Fruit fly (Drosophila melanogaster): ENCODE results near the gene CG5973.

Gene CG5973

dm6 chr2L:7462147-7462546, 24.9 kb downstream of the CG5973 start, which contains the start of gene Gr28b:
Gr28b (minus strand) TSS chr2L:7462247.
- TF ChIP-seq foxo (GFP tag; optimal IDR thresholded peaks at IDR 0.05) (no peak), dl (GFP tag; optimal IDR thresholded peaks at IDR 0.05; ENCODE audit: insufficient read depth in 1 of 2, partially characterized antibody in 2 of 2) (no peak), fru (GFP tag; optimal IDR thresholded peaks at IDR 0.05) (no peak), Hr83 (GFP tag; optimal IDR thresholded peaks at IDR 0.05; ENCODE audit: poor library complexity, severe bottlenecking) (no peak)

- TF ChIP-seq jim (GFP tag; optimal IDR thresholded peaks at IDR 0.05) (peak; percentile 66), Vsx2 (GFP tag; optimal IDR thresholded peaks at IDR 0.05; ENCODE audit: partially characterized antibody) (peak; percentile 82), Dif (GFP tag; optimal IDR thresholded peaks at IDR 0.05; ENCODE audit: partially characterized antibody) (peak; percentile 15), Myc (optimal IDR thresholded peaks at IDR 0.05) (no peak), tai (GFP tag; optimal IDR thresholded peaks at IDR 0.05) (no peak)
Observed at dm6 chr2L:7466304-7466703, 29.0 kb downstream of the CG5973 start, which contains the start of gene CG6055. CG6055 (plus strand) TSS chr2L:7466543.

dm6 chr2L:7473248-7473647, 36.0 kb downstream of the CG5973 start:
- no peak for TF ChIP-seq foxo (GFP tag; optimal IDR thresholded peaks at IDR 0.05)
- no peak for TF ChIP-seq Myc (optimal IDR thresholded peaks at IDR 0.05)
- TF ChIP-seq ey (GFP tag; optimal IDR thresholded peaks at IDR 0.05): no peak
- TF ChIP-seq sage (GFP tag; optimal IDR thresholded peaks at IDR 0.05): no peak
- no peak for TF ChIP-seq Dfd (GFP tag; optimal IDR thresholded peaks at IDR 0.05)
- TF ChIP-seq GATAd (GFP tag; optimal IDR thresholded peaks at IDR 0.05): no peak
- TF ChIP-seq CG9705 (GFP tag; optimal IDR thresholded peaks at IDR 0.05): no peak

- TF ChIP-seq N (GFP tag; optimal IDR thresholded peaks at IDR 0.05): no peak
- no peak for TF ChIP-seq Rel (GFP tag; optimal IDR thresholded peaks at IDR 0.05)
- no peak for TF ChIP-seq Rel (tag; optimal IDR thresholded peaks at IDR 0.05)
- TF ChIP-seq sv (GFP tag; optimal IDR thresholded peaks at IDR 0.05): no peak
- no peak for TF ChIP-seq HLH106 (tag; optimal IDR thresholded peaks at IDR 0.05)
- TF ChIP-seq Abd-B (GFP tag; optimal IDR thresholded peaks at IDR 0.05): no peak
- no peak for TF ChIP-seq CG9705 (GFP tag; optimal IDR thresholded peaks at IDR 0.05)
- TF ChIP-seq woc (GFP tag; optimal IDR thresholded peaks at IDR 0.05): no peak
- TF ChIP-seq Mio (GFP tag; optimal IDR thresholded peaks at IDR 0.05): no peak
- no peak for TF ChIP-seq Hnf4 (GFP tag; optimal IDR thresholded peaks at IDR 0.05)
Observed at dm6 chr2L:7474404-7474803, 37.1 kb downstream of the CG5973 start, which contains the start of gene CG6441. CG6441 (plus strand) TSS chr2L:7474704.

- TF ChIP-seq Mio (GFP tag; optimal IDR thresholded peaks at IDR 0.05) (no peak), Vsx2 (GFP tag; optimal IDR thresholded peaks at IDR 0.05; ENCODE audit: partially characterized antibody) (no peak), Hnf4 (GFP tag; optimal IDR thresholded peaks at IDR 0.05) (no peak), jim (GFP tag; optimal IDR thresholded peaks at IDR 0.05) (no peak), Sp1 (GFP tag; optimal IDR thresholded peaks at IDR 0.05) (no peak), brk (GFP tag; optimal IDR thresholded peaks at IDR 0.05) (no peak), usp (GFP tag; optimal IDR thresholded peaks at IDR 0.05) (no peak), fru (GFP tag; optimal IDR thresholded peaks at IDR 0.05) (no peak), Hr83 (GFP tag; optimal IDR thresholded peaks at IDR 0.05; ENCODE audit: poor library complexity, severe bottlenecking) (no peak), ey (GFP tag; optimal IDR thresholded peaks at IDR 0.05) (no peak), h (GFP tag; optimal IDR thresholded peaks at IDR 0.05) (no peak), lola (GFP tag; optimal IDR thresholded peaks at IDR 0.05) (no peak), GATAd (GFP tag; optimal IDR thresholded peaks at IDR 0.05) (no peak), N (GFP tag; optimal IDR thresholded peaks at IDR 0.05) (no peak), sage (GFP tag; optimal IDR thresholded peaks at IDR 0.05) (no peak)
Observed at dm6 chr2L:7486222-7486621, 48.9 kb downstream of the CG5973 start.

dm6 chr2L:7491902-7492301, 54.6 kb downstream of the CG5973 start:
- no peak for TF ChIP-seq CG9705 (GFP tag; optimal IDR thresholded peaks at IDR 0.05)
- no peak for TF ChIP-seq brk (GFP tag; optimal IDR thresholded peaks at IDR 0.05)
- TF ChIP-seq Mio (GFP tag; optimal IDR thresholded peaks at IDR 0.05): no peak

- no peak for TF ChIP-seq Hr78 (GFP tag; optimal IDR thresholded peaks at IDR 0.05)
- TF ChIP-seq Abd-B (GFP tag; optimal IDR thresholded peaks at IDR 0.05): no peak
- no peak for TF ChIP-seq CrebA (GFP tag; optimal IDR thresholded peaks at IDR 0.05; ENCODE audit: borderline replicate concordance)
- no peak for TF ChIP-seq lola (GFP tag; optimal IDR thresholded peaks at IDR 0.05)
- no peak for TF ChIP-seq fru (GFP tag; optimal IDR thresholded peaks at IDR 0.05)
- no peak for TF ChIP-seq tai (GFP tag; optimal IDR thresholded peaks at IDR 0.05)
- TF ChIP-seq pan (optimal IDR thresholded peaks at IDR 0.05): no peak
- no peak for TF ChIP-seq psq (GFP tag; optimal IDR thresholded peaks at IDR 0.05)
- no peak for TF ChIP-seq Sp1 (GFP tag; optimal IDR thresholded peaks at IDR 0.05)
- TF ChIP-seq sage (GFP tag; optimal IDR thresholded peaks at IDR 0.05): no peak
- TF ChIP-seq Myc (optimal IDR thresholded peaks at IDR 0.05): no peak
- no peak for TF ChIP-seq Mio (GFP tag; optimal IDR thresholded peaks at IDR 0.05)
- TF ChIP-seq dsf (GFP tag; optimal IDR thresholded peaks at IDR 0.05; ENCODE audit: borderline replicate concordance): no peak
- no peak for TF ChIP-seq CG9705 (GFP tag; optimal IDR thresholded peaks at IDR 0.05)
- TF ChIP-seq rgr (GFP tag; optimal IDR thresholded peaks at IDR 0.05): no peak
- no peak for TF ChIP-seq woc (GFP tag; optimal IDR thresholded peaks at IDR 0.05)
- TF ChIP-seq GATAd (GFP tag; optimal IDR thresholded peaks at IDR 0.05): no peak
Observed at dm6 chr2L:7492508-7492907, 55.2 kb downstream of the CG5973 start.
